Worm (Caenorhabditis elegans): ENCODE measurements around the gene efn-3.

- TF ChIP-seq tbx-8 (GFP tag; optimal IDR thresholded peaks at IDR 0.05) = no peak
- TF ChIP-seq blmp-1 (tag; optimal IDR thresholded peaks at IDR 0.05) = no peak
- TF ChIP-seq ceh-43 (GFP tag; optimal IDR thresholded peaks at IDR 0.05) = no peak
- TF ChIP-seq nhr-237 (tag; optimal IDR thresholded peaks at IDR 0.05) = no peak
- TF ChIP-seq ces-1 (GFP tag; optimal IDR thresholded peaks at IDR 0.05) = peak; percentile 73
- no peak for TF ChIP-seq elt-3 (tag; optimal IDR thresholded peaks at IDR 0.05)
- no peak for TF ChIP-seq nhr-76 (tag; optimal IDR thresholded peaks at IDR 0.05)
- TF ChIP-seq lsy-2 (tag; optimal IDR thresholded peaks at IDR 0.05) = no peak
- TF ChIP-seq nhr-12 (tag; optimal IDR thresholded peaks at IDR 0.05) = no peak
- TF ChIP-seq snpc-4 (tag; optimal IDR thresholded peaks at IDR 0.05) = no peak
- no peak for TF ChIP-seq mep-1 (tag; optimal IDR thresholded peaks at IDR 0.05)
Observed at ce11 chrX:13505201-13505600, 27.9 kb upstream of the efn-3 start.
